Worm (Caenorhabditis elegans): ENCODE data around the gene C17A2.3.

Gene C17A2.3

DNA sequence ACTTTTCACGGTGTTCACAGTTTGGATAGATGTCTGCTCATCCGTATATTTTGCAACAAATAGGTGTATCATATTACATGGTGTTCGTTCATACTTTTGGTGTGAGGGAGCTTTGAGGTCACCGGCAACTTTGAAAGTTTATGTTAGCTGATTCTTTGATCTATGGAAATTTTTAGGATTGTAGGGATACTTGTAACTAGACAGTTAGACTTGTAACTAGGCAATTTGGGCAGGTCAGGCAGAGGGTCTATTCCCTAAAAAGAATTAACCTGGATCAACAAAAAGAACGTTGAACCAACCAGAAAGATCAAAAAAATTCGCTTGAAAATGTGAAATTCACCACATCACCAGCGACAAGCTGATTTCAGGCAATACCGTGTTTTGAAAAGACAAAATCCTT, 50.5 kb downstream of the C17A2.3 start:
- TF ChIP-seq cog-1 (tag; optimal IDR thresholded peaks at IDR 0.05) (no peak), flt-1 (GFP tag; IDR thresholded peaks at IDR 0.05) (no peak), ztf-29 (GFP tag; IDR thresholded peaks at IDR 0.05) (no peak), tab-1 (GFP tag; IDR thresholded peaks at IDR 0.05) (no peak), med-1 (GFP tag; optimal IDR thresholded peaks at IDR 0.05; ENCODE audit: insufficient read depth) (no peak), T22C8.4 (GFP tag; IDR thresholded peaks at IDR 0.05) (no peak), klf-2 (GFP tag; conservative IDR thresholded peaks at IDR 0.05) (no peak), ref-1 (GFP tag; conservative IDR thresholded peaks at IDR 0.05) (no peak), ztf-23 (GFP tag; IDR thresholded peaks at IDR 0.05) (no peak)

DNA sequence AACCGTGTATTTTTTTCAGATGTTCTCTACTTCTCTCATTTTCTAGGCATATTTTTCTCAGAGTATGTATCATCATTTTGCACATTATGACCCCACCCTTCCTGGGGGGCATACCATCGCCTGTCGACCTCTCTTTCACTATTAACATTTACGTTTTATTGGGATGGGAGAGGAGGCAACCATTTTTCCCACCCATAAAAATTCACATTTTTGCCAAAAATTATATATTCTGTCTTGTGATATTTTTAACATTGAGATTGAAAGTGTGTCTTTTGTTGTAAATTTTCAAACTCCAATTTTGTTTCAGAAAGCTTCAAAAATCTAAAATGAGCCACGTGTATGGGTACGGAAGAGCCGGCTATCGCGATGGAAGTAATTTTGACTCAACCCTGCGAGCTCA, 51.3 kb downstream of the C17A2.3 start, which contains the start of gene F53C3.7:
F53C3.7 (plus strand) TSS at position 301 of the 400 bp plus-strand sequence.
- TF ChIP-seq ref-1 (GFP tag; conservative IDR thresholded peaks at IDR 0.05) (no peak), ztf-23 (GFP tag; IDR thresholded peaks at IDR 0.05) (no peak), cog-1 (tag; optimal IDR thresholded peaks at IDR 0.05) (no peak), tab-1 (GFP tag; IDR thresholded peaks at IDR 0.05) (no peak), flt-1 (GFP tag; IDR thresholded peaks at IDR 0.05) (no peak), med-1 (GFP tag; optimal IDR thresholded peaks at IDR 0.05; ENCODE audit: insufficient read depth) (no peak), T22C8.4 (GFP tag; IDR thresholded peaks at IDR 0.05) (no peak), klf-2 (GFP tag; conservative IDR thresholded peaks at IDR 0.05) (no peak), ztf-29 (GFP tag; IDR thresholded peaks at IDR 0.05) (no peak)
